Worm (Caenorhabditis elegans) whole organism, late embryonic: Measurements from ENCODE around the gene pqn-31.

ENCODE experiments used
- ama-1 ChIP-seq: fragments of 150-350 bp; optimal IDR thresholded peaks from 2 replicates; lab custom pipeline; 2014
- ceh-18 ChIP-seq: sonication (generic microtip); optimal IDR thresholded peaks from 2 replicates; lab custom pipeline; 2016; ENCODE audit warnings: missing genetic modification characterization, missing compliant biosample characterization
- ceh-24 ChIP-seq: sonication (generic microtip); optimal IDR thresholded peaks from 2 replicates; lab custom pipeline; 2016; ENCODE audit warnings: mild to moderate bottlenecking, missing genetic modification characterization, missing compliant biosample characterization
- ceh-9 ChIP-seq: sonication (generic microtip); optimal IDR thresholded peaks from 2 replicates; lab custom pipeline; 2016; ENCODE audit warnings: mild to moderate bottlenecking, missing genetic modification characterization, inconsistent platforms, missing compliant biosample characterization
- dmd-4 ChIP-seq: sonication (generic microtip); optimal IDR thresholded peaks from 2 replicates; lab custom pipeline; 2016; ENCODE audit warnings: borderline replicate concordance, missing genetic modification characterization, missing compliant biosample characterization
- fkh-10 ChIP-seq: fragments of 150-350 bp; optimal IDR thresholded peaks from 2 replicates; lab custom pipeline; 2014; ENCODE audit warnings: missing biosample characterization, missing genetic modification reagents, missing genetic modification characterization
- fkh-6 ChIP-seq: sonication (generic microtip); optimal IDR thresholded peaks from 2 replicates; lab custom pipeline; 2016; ENCODE audit warnings: missing genetic modification characterization, missing compliant biosample characterization
- hlh-6 ChIP-seq: sonication (generic microtip); optimal IDR thresholded peaks from 2 replicates; lab custom pipeline; 2016; ENCODE audit warnings: missing genotype, missing genetic modification characterization, missing compliant biosample characterization
- nhr-232 ChIP-seq: sonication (generic microtip); optimal IDR thresholded peaks from 2 replicates; lab custom pipeline; 2016; ENCODE audit warnings: missing genetic modification characterization, missing compliant biosample characterization
- pag-3 ChIP-seq: sonication (generic microtip); optimal IDR thresholded peaks from 2 replicates; lab custom pipeline; 2016; ENCODE audit warnings: missing compliant biosample characterization, missing genetic modification characterization, borderline replicate concordance
- tbx-2 ChIP-seq: sonication (generic microtip); optimal IDR thresholded peaks from 2 replicates; lab custom pipeline; 2016; ENCODE audit warnings: missing genetic modification characterization, missing compliant biosample characterization

DNA sequence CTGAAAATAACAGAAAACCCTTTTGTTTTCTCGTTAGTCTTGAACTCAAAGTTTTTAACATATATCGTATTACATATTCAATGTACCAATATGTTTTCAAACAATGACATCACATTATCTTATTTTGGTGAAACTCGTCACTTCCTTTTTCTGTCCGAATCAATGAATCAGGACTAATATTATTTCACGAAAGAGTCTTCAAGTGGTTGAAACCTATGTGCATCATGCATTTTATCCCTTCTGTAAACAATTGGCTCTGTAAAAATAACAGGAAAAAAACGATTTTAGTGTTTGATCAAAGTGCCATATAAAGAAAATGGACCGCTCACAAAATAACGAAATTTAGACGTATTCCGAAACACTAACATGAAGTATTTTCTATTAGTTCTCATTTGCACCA lies 1.2 kb upstream of the pqn-31 start, which contains the start of gene F21C10.18:
- no peak for TF ChIP-seq fkh-10 (GFP tag; lab: Kevin White, UChicago)
- TF ChIP-seq ceh-24 (tag; lab: Kevin White, UChicago), result no peak
- no peak for TF ChIP-seq hlh-6 (tag; lab: Kevin White, UChicago)
- TF ChIP-seq ceh-18 (tag; lab: Kevin White, UChicago), result no peak
- TF ChIP-seq nhr-232 (tag; lab: Kevin White, UChicago), result no peak
- no peak for TF ChIP-seq ama-1 (lab: Kevin White, UChicago)
- no peak for TF ChIP-seq fkh-6 (tag; lab: Kevin White, UChicago)
- TF ChIP-seq tbx-2 (tag; lab: Kevin White, UChicago), result no peak
- TF ChIP-seq dmd-4 (tag; lab: Kevin White, UChicago), result no peak
- TF ChIP-seq ceh-9 (tag; lab: Kevin White, UChicago), result no peak
- TF ChIP-seq pag-3 (tag; lab: Kevin White, UChicago), result no peak
